Fruit fly (Drosophila melanogaster): ENCODE results near the gene CG15882.

CG15882 gene

dm6 chrX:19124288-19124687 lies at the start of gene CG15882:
Gene CG15882, minus strand, starts transcription at chrX:19124388.
- TF ChIP-seq pad (GFP tag; optimal IDR thresholded peaks at IDR 0.05), result no peak
- TF ChIP-seq cic (GFP tag; optimal IDR thresholded peaks at IDR 0.05), result no peak
- no peak for TF ChIP-seq CG7101 (tag; optimal IDR thresholded peaks at IDR 0.05)
- TF ChIP-seq Hr96 (GFP tag; optimal IDR thresholded peaks at IDR 0.05), result no peak
- no peak for TF ChIP-seq CG7045 (GFP tag; optimal IDR thresholded peaks at IDR 0.05)
- TF ChIP-seq CG12768 (GFP tag; optimal IDR thresholded peaks at IDR 0.05), result no peak
- TF ChIP-seq Mnt (GFP tag; optimal IDR thresholded peaks at IDR 0.05), result no peak
- no peak for TF ChIP-seq CG1620 (GFP tag; optimal IDR thresholded peaks at IDR 0.05)
- TF ChIP-seq CG14711 (tag; optimal IDR thresholded peaks at IDR 0.05), result no peak
- no peak for TF ChIP-seq toe (GFP tag; optimal IDR thresholded peaks at IDR 0.05)
- no peak for TF ChIP-seq Crg-1 (GFP tag; optimal IDR thresholded peaks at IDR 0.05)
- no peak for TF ChIP-seq cnc (optimal IDR thresholded peaks at IDR 0.05)
- TF ChIP-seq ovo (GFP tag; optimal IDR thresholded peaks at IDR 0.05), result no peak
- TF ChIP-seq tj (GFP tag; optimal IDR thresholded peaks at IDR 0.05), result no peak
- TF ChIP-seq Clk (GFP tag; optimal IDR thresholded peaks at IDR 0.05), result no peak
- no peak for TF ChIP-seq kay (GFP tag; ENCODE audit: borderline replicate concordance)

dm6 chrX:19172955-19173354 lies 48.8 kb upstream of the CG15882 start:
- TF ChIP-seq Crg-1 (GFP tag; optimal IDR thresholded peaks at IDR 0.05) (no peak), bab1 (GFP tag; optimal IDR thresholded peaks at IDR 0.05) (no peak), CG7045 (GFP tag; optimal IDR thresholded peaks at IDR 0.05) (no peak), ovo (GFP tag; optimal IDR thresholded peaks at IDR 0.05) (no peak), CG1620 (GFP tag; optimal IDR thresholded peaks at IDR 0.05) (no peak), CG5204 (GFP tag; optimal IDR thresholded peaks at IDR 0.05) (no peak), cnc (optimal IDR thresholded peaks at IDR 0.05) (no peak)

dm6 chrX:19171926-19172325 lies 47.7 kb upstream of the CG15882 start:
- TF ChIP-seq CG5204 (GFP tag; optimal IDR thresholded peaks at IDR 0.05) (no peak), CG14711 (tag; optimal IDR thresholded peaks at IDR 0.05) (no peak), bab1 (GFP tag; optimal IDR thresholded peaks at IDR 0.05) (no peak), CG33017 (tag; optimal IDR thresholded peaks at IDR 0.05) (no peak), cnc (optimal IDR thresholded peaks at IDR 0.05) (no peak), tj (GFP tag; optimal IDR thresholded peaks at IDR 0.05) (no peak), CG1620 (GFP tag; optimal IDR thresholded peaks at IDR 0.05) (no peak), ovo (GFP tag; optimal IDR thresholded peaks at IDR 0.05) (no peak), CG11617 (GFP tag; optimal IDR thresholded peaks at IDR 0.05) (no peak), Hr96 (GFP tag; optimal IDR thresholded peaks at IDR 0.05) (no peak), Mnt (GFP tag; optimal IDR thresholded peaks at IDR 0.05) (no peak), kay (GFP tag; ENCODE audit: borderline replicate concordance) (no peak), toe (GFP tag; optimal IDR thresholded peaks at IDR 0.05) (no peak), CG12768 (GFP tag; optimal IDR thresholded peaks at IDR 0.05) (no peak), CG7101 (tag; optimal IDR thresholded peaks at IDR 0.05) (no peak)

- no peak for TF ChIP-seq toe (GFP tag; optimal IDR thresholded peaks at IDR 0.05)
- no peak for TF ChIP-seq Mnt (GFP tag; optimal IDR thresholded peaks at IDR 0.05)
- TF ChIP-seq CG5204 (GFP tag; optimal IDR thresholded peaks at IDR 0.05), result no peak
- TF ChIP-seq kay (GFP tag; ENCODE audit: borderline replicate concordance), result no peak
- no peak for TF ChIP-seq CG33017 (tag; optimal IDR thresholded peaks at IDR 0.05)
- TF ChIP-seq tj (GFP tag; optimal IDR thresholded peaks at IDR 0.05), result no peak
- TF ChIP-seq CG1620 (GFP tag; optimal IDR thresholded peaks at IDR 0.05), result no peak
These were observed 46.6 kb upstream of the CG15882 start, which contains the start of gene Inx5 for dm6 chrX:19170791-19171190. Gene Inx5, minus strand, starts transcription at chrX:19170883.

- peak; percentile 83 for TF ChIP-seq cic (GFP tag; optimal IDR thresholded peaks at IDR 0.05)
- no peak for TF ChIP-seq CG14711 (tag; optimal IDR thresholded peaks at IDR 0.05)
- peak; percentile 73 for TF ChIP-seq Mnt (GFP tag; optimal IDR thresholded peaks at IDR 0.05)
- TF ChIP-seq ovo (GFP tag; optimal IDR thresholded peaks at IDR 0.05), result no peak
- TF ChIP-seq tj (GFP tag; optimal IDR thresholded peaks at IDR 0.05), result peak; percentile 1
- no peak for TF ChIP-seq CG5204 (GFP tag; optimal IDR thresholded peaks at IDR 0.05)
- no peak for TF ChIP-seq CG11617 (GFP tag; optimal IDR thresholded peaks at IDR 0.05)
- peak; percentile 91 for TF ChIP-seq kay (GFP tag; ENCODE audit: borderline replicate concordance)
- no peak for TF ChIP-seq Clk (GFP tag; optimal IDR thresholded peaks at IDR 0.05)
- no peak for TF ChIP-seq CG33017 (tag; optimal IDR thresholded peaks at IDR 0.05)
These were observed 43.6 kb upstream of the CG15882 start for dm6 chrX:19167586-19168403.

- TF ChIP-seq pad (GFP tag; optimal IDR thresholded peaks at IDR 0.05) (no peak), ovo (GFP tag; optimal IDR thresholded peaks at IDR 0.05) (no peak), kay (GFP tag; ENCODE audit: borderline replicate concordance) (no peak), toe (GFP tag; optimal IDR thresholded peaks at IDR 0.05) (no peak), CG12768 (GFP tag; optimal IDR thresholded peaks at IDR 0.05) (no peak), Mnt (GFP tag; optimal IDR thresholded peaks at IDR 0.05) (no peak), CG14711 (tag; optimal IDR thresholded peaks at IDR 0.05) (no peak), CG11617 (GFP tag; optimal IDR thresholded peaks at IDR 0.05) (no peak), CG33017 (tag; optimal IDR thresholded peaks at IDR 0.05) (no peak), Crg-1 (GFP tag; optimal IDR thresholded peaks at IDR 0.05) (no peak), CG7045 (GFP tag; optimal IDR thresholded peaks at IDR 0.05) (no peak), Clk (GFP tag; optimal IDR thresholded peaks at IDR 0.05) (no peak), bab1 (GFP tag; optimal IDR thresholded peaks at IDR 0.05) (no peak)
These were observed 42.9 kb upstream of the CG15882 start, which contains the start of gene RhoGAP18B for dm6 chrX:19167032-19167568. Gene RhoGAP18B, minus strand, starts transcription at chrX:19167082.

All from whole organism, adult.